Fruit fly (Drosophila melanogaster) Kc167 (cell line): ENCODE results near the gene CG7409.

ENCODE experiments used
- Myc ChIP-seq: fragments of >200 bp; optimal IDR thresholded peaks from 2 replicates; lab custom pipeline; 2017; ENCODE audit warnings: missing external identifiers
- Sin3A ChIP-seq: fragments of >200 bp; optimal IDR thresholded peaks from 2 replicates; lab custom pipeline; 2018; ENCODE audit warnings: missing external identifiers
- h ChIP-seq: fragments of >200 bp; optimal IDR thresholded peaks from 3 replicates; lab custom pipeline; 2018; ENCODE audit warnings: missing external identifiers
- insv ChIP-seq: fragments of >200 bp; optimal IDR thresholded peaks from 3 replicates; lab custom pipeline; 2018; ENCODE audit warnings: missing external identifiers
- psq ChIP-seq: fragments of >200 bp; optimal IDR thresholded peaks from 2 replicates; lab custom pipeline; 2017; ENCODE audit warnings: missing external identifiers
- ttk ChIP-seq: sonication (Bioruptor generic); optimal IDR thresholded peaks from 2 replicates; lab custom pipeline; 2017; ENCODE audit warnings: missing external identifiers

The CG7409 gene

DNA sequence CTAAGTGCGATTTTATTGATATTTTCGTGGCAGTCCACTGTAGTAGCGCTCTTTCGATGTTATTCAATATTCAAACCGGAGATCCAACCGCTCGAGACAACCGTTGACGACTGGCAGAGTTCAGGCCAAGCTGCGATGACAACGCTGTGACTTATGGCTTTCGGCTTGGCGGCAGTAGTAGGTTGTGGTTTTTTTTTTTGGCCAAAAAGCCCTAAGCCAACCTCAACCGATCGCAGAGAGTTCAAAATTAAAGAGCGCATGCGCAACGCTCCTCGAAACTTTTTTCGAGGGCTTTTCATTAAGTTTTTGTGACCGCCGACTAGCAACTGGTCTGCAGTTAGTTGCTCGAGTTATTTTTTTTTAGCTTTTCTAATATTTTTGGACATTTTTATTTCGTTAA is 11.3 kb upstream of the CG7409 start, which contains the start of gene Snmp2:
TSS of gene Snmp2 (minus strand) at position 101 of the 400 bp plus-strand sequence.
- no peak for TF ChIP-seq Myc (lab: Kevin White, UChicago)

DNA sequence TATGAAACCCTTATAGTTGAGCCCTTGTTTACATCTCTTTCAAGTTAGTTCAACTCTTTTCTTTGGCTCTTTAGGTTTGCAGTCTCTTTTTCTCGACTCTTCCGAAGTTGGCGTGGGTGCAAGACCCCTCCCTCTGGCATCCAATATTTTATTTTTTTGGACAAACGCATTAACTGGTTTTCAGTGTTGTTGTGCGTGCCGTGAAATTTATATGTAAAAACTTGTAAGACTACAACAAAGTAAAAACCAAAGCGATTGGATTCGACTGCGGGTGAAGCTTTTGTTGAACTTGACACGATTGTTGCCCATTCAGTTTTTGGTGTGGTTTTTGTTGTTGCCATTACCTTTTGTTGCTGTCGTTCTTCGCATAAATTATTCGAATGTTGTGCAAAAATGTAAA is 10.5 kb upstream of the CG7409 start:
- TF ChIP-seq h (lab: Kevin White, UChicago) (no peak), ttk (lab: Kevin White, UChicago) (no peak)

DNA sequence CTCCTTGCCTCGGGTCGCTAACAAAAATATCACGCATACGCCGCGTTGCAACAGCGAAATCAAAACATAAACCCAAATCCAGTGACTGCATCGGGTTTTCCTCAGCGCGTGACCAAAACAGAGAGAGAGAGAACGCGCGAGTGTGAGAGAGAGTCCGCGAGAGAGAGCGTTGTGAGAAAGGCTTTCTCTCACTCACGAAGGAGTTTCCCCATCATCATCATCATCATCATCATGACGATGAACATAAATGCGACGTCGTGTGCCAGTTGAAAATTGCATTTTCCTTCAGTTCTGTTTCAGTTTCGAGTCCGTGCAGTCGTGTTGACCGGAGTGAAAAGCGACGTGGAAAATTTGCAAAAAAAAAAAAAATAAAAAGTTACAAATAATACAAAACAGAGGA is 7.2 kb upstream of the CG7409 start, which contains the start of gene CG13685:
TSS of gene CG13685 (plus strand) at position 301 of the 400 bp plus-strand sequence.
- no peak for TF ChIP-seq psq (lab: Kevin White, UChicago)
- no peak for TF ChIP-seq Myc (lab: Kevin White, UChicago)
- TF ChIP-seq insv (lab: Kevin White, UChicago) = no peak
- no peak for TF ChIP-seq ttk (lab: Kevin White, UChicago)
- TF ChIP-seq h (lab: Kevin White, UChicago) = no peak
- TF ChIP-seq Sin3A = no peak

DNA sequence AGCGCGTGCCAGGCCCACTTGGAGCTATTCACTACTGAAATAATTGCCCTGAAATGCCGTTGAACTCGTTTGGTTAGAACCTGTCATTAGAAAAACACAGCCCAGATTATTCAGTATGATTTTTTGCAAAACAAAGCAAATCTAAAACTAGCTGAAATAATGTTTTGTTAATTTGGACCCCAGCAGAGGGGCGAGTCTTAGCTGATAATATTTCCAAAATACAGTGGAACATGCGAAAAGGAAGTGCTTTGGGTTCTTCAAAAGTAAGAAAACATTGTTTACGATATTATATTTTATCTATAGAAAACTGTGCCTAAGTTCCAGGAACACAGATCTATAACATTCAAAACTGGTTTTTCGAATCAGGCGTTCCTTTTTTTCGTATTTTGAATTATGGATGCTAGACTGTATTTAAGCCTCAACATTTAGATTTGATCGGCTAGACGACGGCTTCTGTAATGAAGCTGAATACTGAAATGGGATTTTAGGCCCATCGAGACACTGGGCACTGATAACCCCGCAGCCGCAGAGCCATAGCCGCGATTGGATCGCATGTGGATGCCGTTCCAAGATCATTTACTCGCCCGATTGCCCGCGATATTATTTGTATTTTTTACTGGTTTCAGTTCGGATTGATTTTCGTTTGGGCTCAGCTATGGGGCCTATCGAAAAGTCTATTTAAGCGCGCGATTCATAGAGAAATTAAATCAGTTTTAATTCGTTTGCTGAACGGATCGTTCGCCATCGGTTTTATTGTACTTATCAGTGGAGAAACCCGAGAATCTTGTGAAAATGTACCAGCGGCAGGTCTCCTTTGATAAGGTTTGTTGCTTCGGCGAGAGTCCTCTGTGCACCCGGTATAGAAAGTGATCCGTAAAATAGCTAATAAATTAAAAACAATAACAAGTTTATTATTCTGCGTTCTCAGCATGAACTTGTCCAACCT is 5.9 kb downstream of the CG7409 start, which contains the start of gene Hn:
TSS of gene Hn (plus strand) at position 619 of the 946 bp plus-strand sequence.
- TF ChIP-seq Myc (lab: Kevin White, UChicago) (no peak), psq (lab: Kevin White, UChicago) (no peak), h (lab: Kevin White, UChicago) (no peak), ttk (lab: Kevin White, UChicago) (no peak), insv (lab: Kevin White, UChicago) (no peak), Sin3A (no peak)

DNA sequence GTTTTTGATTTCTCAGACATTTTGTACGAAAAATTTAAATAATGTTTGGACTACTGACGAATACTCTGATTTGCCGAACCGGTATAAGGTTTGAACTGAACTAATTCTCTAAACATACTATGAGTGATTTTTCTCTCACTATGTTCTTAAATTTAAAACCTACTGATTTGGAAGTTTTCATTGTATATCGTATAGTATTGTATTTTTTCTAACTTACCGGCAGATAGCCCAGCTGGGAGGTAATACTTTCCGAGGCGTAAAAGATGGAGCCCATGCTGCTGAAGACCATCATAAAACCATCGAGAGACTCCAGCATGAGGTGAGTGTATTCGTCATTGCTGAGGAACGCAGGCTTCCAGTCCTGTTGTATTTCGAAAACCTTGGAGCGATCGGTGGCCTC is 14.0 kb downstream of the CG7409 start, which contains the start of gene CG32371:
TSS of gene CG32371 (minus strand) at position 101 of the 400 bp plus-strand sequence.
- TF ChIP-seq h (lab: Kevin White, UChicago) (no peak), Myc (lab: Kevin White, UChicago) (no peak), ttk (lab: Kevin White, UChicago) (no peak), Sin3A (no peak), insv (lab: Kevin White, UChicago) (no peak)

DNA sequence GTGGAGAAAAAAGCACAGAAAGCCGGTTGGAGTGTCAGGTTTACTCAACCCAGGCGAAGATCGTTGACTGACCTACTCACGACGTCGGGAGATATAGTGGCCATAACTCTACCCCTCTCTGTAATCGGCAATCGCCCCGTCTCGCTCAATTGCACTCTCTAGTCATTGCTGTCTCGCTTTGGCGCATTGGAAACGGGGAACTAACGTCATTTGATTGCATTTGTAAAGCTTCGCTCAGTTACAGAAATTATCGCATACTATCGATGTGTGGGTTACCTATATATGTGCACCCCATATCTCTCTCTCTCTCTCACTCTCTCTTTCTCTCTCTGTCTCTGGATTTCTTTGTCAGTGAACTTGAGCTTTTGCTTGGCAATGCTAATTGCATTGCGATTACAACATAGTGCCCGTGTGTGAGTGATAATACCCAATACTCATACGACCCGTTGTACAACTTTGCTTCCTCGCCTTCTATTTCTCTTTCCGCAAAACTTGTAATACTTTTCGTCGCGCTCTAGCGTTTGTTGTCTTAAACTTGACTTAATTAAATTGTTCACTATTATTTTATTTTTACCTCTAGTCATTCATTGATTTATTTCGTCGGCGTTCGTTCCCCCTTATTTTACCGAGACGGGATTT is 18.1 kb downstream of the CG7409 start:
- TF ChIP-seq insv (lab: Kevin White, UChicago) (no peak), ttk (lab: Kevin White, UChicago) (no peak), Sin3A (no peak), h (lab: Kevin White, UChicago) (no peak), psq (lab: Kevin White, UChicago) (no peak), Myc (lab: Kevin White, UChicago) (no peak)

DNA sequence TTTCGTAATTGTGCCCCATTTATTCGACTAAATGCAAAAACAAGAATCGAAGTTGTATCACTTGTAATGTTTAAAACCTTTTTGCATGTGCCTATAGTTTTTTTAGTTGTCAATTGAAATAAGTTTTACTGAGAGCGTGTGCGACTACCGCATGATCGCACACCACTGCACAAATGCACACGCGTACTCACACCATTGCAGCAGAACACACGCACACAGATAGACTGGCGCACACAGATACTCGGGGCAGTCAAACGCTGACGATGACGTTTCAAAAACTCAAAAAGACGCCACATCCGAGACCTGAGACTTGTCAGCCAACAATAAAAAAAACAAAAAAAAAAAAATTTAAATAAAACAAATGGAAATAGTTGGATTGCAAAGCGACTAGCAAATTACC is 19.3 kb downstream of the CG7409 start:
- TF ChIP-seq Sin3A = no peak
- TF ChIP-seq ttk (lab: Kevin White, UChicago) = no peak
- no peak for TF ChIP-seq insv (lab: Kevin White, UChicago)
- TF ChIP-seq h (lab: Kevin White, UChicago) = no peak
- TF ChIP-seq Myc (lab: Kevin White, UChicago) = no peak

DNA sequence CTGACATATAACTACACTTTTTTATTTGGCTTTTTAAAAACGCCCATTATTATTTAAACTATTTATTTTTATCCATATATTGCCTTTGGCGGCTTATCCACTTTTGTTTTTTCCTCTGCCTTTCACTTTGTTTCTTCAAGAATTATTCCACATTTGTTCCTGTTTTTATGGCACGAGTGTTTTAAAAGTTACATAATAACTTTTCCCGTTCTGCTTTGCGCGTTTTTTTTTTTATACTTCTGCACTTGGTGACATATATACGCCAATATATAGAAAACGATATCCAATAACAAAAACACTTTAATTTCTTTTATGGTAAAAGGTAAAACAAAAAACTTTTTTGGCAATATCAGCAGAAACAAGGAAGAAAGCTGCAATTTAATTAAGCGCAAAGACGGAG is 20.5 kb downstream of the CG7409 start:
- TF ChIP-seq Myc (lab: Kevin White, UChicago) = no peak

DNA sequence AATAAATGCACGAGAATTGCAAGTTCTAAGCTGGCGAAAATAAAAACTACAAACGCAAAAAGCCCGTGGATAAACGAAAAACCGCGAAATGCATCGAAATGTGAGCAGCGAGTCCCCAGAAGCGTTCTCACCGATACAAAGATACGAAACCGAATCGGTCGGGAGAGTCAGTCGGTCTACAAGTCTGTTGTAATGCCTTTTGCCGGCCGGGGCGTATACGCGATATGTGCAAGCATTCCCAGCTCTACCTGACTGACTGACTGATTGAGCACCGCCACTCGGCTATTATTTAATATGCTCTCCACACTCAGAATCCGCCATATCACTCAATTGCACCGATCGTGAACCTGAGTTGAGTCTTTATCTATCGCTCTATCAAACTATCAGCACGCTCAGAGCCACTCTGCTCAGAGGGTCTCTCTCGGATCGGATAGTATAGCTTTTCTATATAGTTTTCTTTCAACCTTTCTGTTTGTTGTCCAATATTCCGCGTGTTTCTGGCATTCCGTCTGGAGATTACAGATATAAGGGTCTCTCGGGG is 21.2 kb downstream of the CG7409 start, which contains the start of gene Clk:
TSS of gene Clk (minus strand) at position 239 of the 541 bp plus-strand sequence.
- TF ChIP-seq Myc (lab: Kevin White, UChicago) = no peak
- no peak for TF ChIP-seq Sin3A
- no peak for TF ChIP-seq insv (lab: Kevin White, UChicago)
- no peak for TF ChIP-seq ttk (lab: Kevin White, UChicago)
- no peak for TF ChIP-seq h (lab: Kevin White, UChicago)
- no peak for TF ChIP-seq psq (lab: Kevin White, UChicago)

DNA sequence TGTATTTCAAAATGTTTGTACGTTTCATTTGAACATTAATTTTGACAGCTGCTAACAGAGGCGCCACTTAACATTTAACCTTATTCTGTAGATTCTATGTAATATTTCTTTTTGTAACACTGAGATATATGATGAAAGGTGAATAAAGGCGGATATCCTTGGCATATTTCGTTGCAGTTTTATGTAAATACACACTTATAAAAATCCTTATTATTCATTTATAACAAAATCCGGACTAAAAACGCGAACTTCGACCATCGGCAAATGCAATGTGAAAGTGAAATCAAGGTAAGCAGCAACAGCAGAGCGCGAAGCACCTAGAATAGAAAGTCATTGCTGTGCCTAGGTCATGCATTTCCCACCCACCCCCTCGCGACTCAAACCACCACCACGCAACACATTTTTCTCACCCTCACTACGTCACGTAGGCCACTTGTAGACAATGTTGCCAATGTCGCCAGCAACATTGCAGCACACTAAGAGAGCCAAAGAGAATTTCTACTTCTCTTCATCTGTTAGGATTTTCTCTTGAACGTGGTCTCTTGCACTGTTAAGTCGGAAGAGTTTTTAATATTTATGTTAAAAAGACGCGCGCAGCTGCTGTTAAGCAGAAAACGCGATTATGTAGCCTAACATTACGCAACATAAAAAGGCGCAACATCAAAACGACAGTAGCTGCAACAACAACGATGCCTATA is 27.3 kb downstream of the CG7409 start:
- no peak for TF ChIP-seq h (lab: Kevin White, UChicago)
- no peak for TF ChIP-seq psq (lab: Kevin White, UChicago)
- TF ChIP-seq Myc (lab: Kevin White, UChicago) = no peak
- no peak for TF ChIP-seq Sin3A

DNA sequence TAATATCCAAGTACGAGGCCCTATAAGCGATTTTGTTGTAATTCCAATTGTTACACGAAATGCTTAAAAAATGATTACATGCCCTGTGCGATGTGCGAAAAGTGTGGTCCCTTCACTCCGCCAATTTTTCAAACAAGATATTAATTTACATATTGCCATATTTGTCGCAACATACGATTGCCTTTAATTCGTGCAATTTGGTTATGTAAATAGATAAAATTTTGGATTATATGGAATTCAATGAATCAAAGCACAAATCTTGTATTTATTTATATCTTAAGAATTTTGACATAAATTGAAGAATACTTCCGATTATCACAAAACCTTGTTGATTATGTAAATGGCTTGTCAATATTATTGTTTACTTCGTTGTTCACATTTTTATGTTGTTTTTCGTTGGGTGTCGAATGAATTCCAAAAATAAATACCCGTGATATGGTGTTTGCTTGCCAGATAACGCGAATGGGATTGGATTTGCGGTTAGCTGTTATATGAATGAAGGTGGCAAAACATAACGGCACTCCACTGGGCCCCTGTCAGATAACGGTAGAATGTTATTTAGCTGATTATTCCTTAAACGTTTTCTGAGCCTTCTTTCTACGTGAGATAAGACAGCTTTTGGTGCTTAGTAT is 28.0 kb downstream of the CG7409 start:
- TF ChIP-seq Myc (lab: Kevin White, UChicago) (no peak), insv (lab: Kevin White, UChicago) (no peak), psq (lab: Kevin White, UChicago) (no peak), Sin3A (no peak), h (lab: Kevin White, UChicago) (no peak), ttk (lab: Kevin White, UChicago) (no peak)
